Fruit fly (Drosophila melanogaster) whole organism, embryonic: ENCODE results near the gene CG10738.

Experiments
- CG10321 ChIP-seq: fragments of 200-800 bp; sonication (Bioruptor generic); IDR thresholded peaks from 2 replicates; pipeline ENCODE4 v1.3.6; 2022; ENCODE audit warnings: missing biosample characterization, missing genetic modification characterization
- CG12769 ChIP-seq: fragments of 200-800 bp; sonication (Bioruptor generic); optimal IDR thresholded peaks from 2 replicates; lab custom pipeline; 2019; ENCODE audit warnings: missing biosample characterization, mild to moderate bottlenecking, missing genetic modification characterization, moderate library complexity
- CG13287 ChIP-seq: fragments of 200-800 bp; sonication (Bioruptor generic); IDR thresholded peaks from 2 replicates; pipeline ENCODE4 v1.3.6; 2022; ENCODE audit warnings: missing biosample characterization, missing genetic modification characterization; ENCODE audit not compliant: partially characterized antibody
- CG14710 ChIP-seq: fragments of 200-800 bp; sonication (Bioruptor generic); optimal IDR thresholded peaks from 3 replicates; lab custom pipeline; 2019; ENCODE audit warnings: missing biosample characterization, mild to moderate bottlenecking, missing genetic modification characterization, moderate library complexity
- CG1529 ChIP-seq: fragments of 200-800 bp; sonication (Bioruptor generic); optimal IDR thresholded peaks from 3 replicates; lab custom pipeline; 2018; ENCODE audit warnings: missing biosample characterization, missing genetic modification characterization
- CG15479 ChIP-seq: fragments of 200-800 bp; sonication (Bioruptor generic); optimal IDR thresholded peaks from 3 replicates; lab custom pipeline; 2019; ENCODE audit warnings: missing biosample characterization, mild to moderate bottlenecking, missing genetic modification characterization, moderate library complexity
- CG15514 ChIP-seq: fragments of 200-800 bp; sonication (Bioruptor generic); optimal IDR thresholded peaks from 3 replicates; lab custom pipeline; 2017; ENCODE audit warnings: missing biosample characterization, missing genetic modification characterization, mild to moderate bottlenecking, moderate library complexity, missing genetic modification reagents
- CG1603 ChIP-seq: fragments of 200-800 bp; sonication (Bioruptor generic); optimal IDR thresholded peaks from 2 replicates; lab custom pipeline; 2019; ENCODE audit warnings: missing biosample characterization, mild to moderate bottlenecking, missing genetic modification characterization, moderate library complexity
- CG17186 ChIP-seq: fragments of 200-800 bp; sonication (Bioruptor generic); optimal IDR thresholded peaks from 3 replicates; lab custom pipeline; 2017; ENCODE audit warnings: missing biosample characterization, missing genetic modification reagents, missing genetic modification characterization
- CG17829 ChIP-seq: fragments of 200-800 bp; optimal IDR thresholded peaks from 2 replicates; lab custom pipeline; 2019; ENCODE audit warnings: missing biosample characterization, mild to moderate bottlenecking, missing genetic modification characterization, moderate library complexity
- CG2116 ChIP-seq: fragments of 200-800 bp; sonication (Bioruptor generic); optimal IDR thresholded peaks from 3 replicates; lab custom pipeline; 2018; ENCODE audit warnings: missing biosample characterization, mild to moderate bottlenecking, missing genetic modification characterization
- CG2712 ChIP-seq: fragments of 200-800 bp; optimal IDR thresholded peaks from 3 replicates; lab custom pipeline; 2019; ENCODE audit warnings: missing biosample characterization, mild to moderate bottlenecking, missing genetic modification characterization, moderate library complexity
- CG4360 ChIP-seq: fragments of 200-800 bp; sonication (Bioruptor generic); IDR thresholded peaks from 2 replicates; pipeline ENCODE4 v1.3.6; 2022; ENCODE audit warnings: missing biosample characterization, missing genetic modification characterization
- CG4424 ChIP-seq: fragments of 200-800 bp; sonication (Bioruptor generic); optimal IDR thresholded peaks from 3 replicates; lab custom pipeline; 2016; ENCODE audit warnings: missing biosample characterization, missing genetic modification characterization
- CG6765 ChIP-seq: fragments of 200-800 bp; sonication (Bioruptor generic); optimal IDR thresholded peaks from 3 replicates; lab custom pipeline; 2017; ENCODE audit warnings: missing biosample characterization, mild to moderate bottlenecking, missing genetic modification characterization
- CG7928 ChIP-seq: fragments of 200-800 bp; sonication (Bioruptor generic); optimal IDR thresholded peaks from 2 replicates; lab custom pipeline; 2017; ENCODE audit warnings: missing biosample characterization, mild to moderate bottlenecking, missing genetic modification characterization
- CG7963 ChIP-seq: fragments of 200-800 bp; sonication (Bioruptor generic); IDR thresholded peaks from 3 replicates; pipeline ENCODE4 v1.3.6; 2022; ENCODE audit warnings: missing biosample characterization, missing genetic modification characterization; ENCODE audit not compliant: partially characterized antibody
- CG9797 ChIP-seq: fragments of 200-800 bp; sonication (Bioruptor generic); optimal IDR thresholded peaks from 3 replicates; lab custom pipeline; 2018; ENCODE audit warnings: missing biosample characterization, mild to moderate bottlenecking, missing genetic modification characterization
- CG9817 ChIP-seq: fragments of 200-800 bp; sonication (Bioruptor generic); optimal IDR thresholded peaks from 2 replicates; lab custom pipeline; 2018; ENCODE audit warnings: missing biosample characterization, mild to moderate bottlenecking, missing genetic modification characterization, moderate library complexity
- Dp ChIP-seq: fragments of 200-800 bp; sonication (Bioruptor generic); optimal IDR thresholded peaks from 2 replicates; lab custom pipeline; 2018; ENCODE audit warnings: missing biosample characterization, mild to moderate bottlenecking, missing genetic modification characterization, moderate library complexity
- Drgx ChIP-seq: fragments of 200-800 bp; sonication (Bioruptor generic); IDR thresholded peaks from 2 replicates; pipeline ENCODE4 v1.3.6; 2022; ENCODE audit warnings: missing biosample characterization, missing genetic modification characterization
- Ets65A ChIP-seq: fragments of 200-800 bp; sonication (Bioruptor generic); peaks from one replicate; lab custom pipeline; 2016; ENCODE audit warnings: missing biosample characterization, missing genetic modification characterization
- Hey ChIP-seq: fragments of 200-800 bp; sonication (Bioruptor generic); optimal IDR thresholded peaks from 3 replicates; lab custom pipeline; 2018; ENCODE audit warnings: missing biosample characterization, mild to moderate bottlenecking, missing genetic modification characterization
- Lhr ChIP-seq: fragments of 200-800 bp; sonication (Bioruptor generic); optimal IDR thresholded peaks from 3 replicates; lab custom pipeline; 2017; ENCODE audit warnings: mild to moderate bottlenecking, missing biosample characterization, missing genetic modification reagents, missing genetic modification characterization
- MESR4 ChIP-seq: fragments of 200-800 bp; sonication (Bioruptor generic); optimal IDR thresholded peaks from 2 replicates; lab custom pipeline; 2018; ENCODE audit warnings: missing biosample characterization, mild to moderate bottlenecking, missing genetic modification characterization, moderate library complexity
- MTF-1 ChIP-seq: fragments of 200-800 bp; sonication (Bioruptor generic); optimal IDR thresholded peaks from 2 replicates; lab custom pipeline; 2018; ENCODE audit warnings: missing biosample characterization, mild to moderate bottlenecking, missing genetic modification characterization, borderline replicate concordance
- Med ChIP-seq: fragments of 200-800 bp; sonication (Bioruptor generic); peaks from one replicate; lab custom pipeline; 2016; ENCODE audit warnings: missing biosample characterization, missing genetic modification characterization, mild to moderate bottlenecking, inconsistent platforms, moderate library complexity
- Myb ChIP-seq: fragments of 200-800 bp; sonication (Bioruptor generic); optimal IDR thresholded peaks from 2 replicates; lab custom pipeline; 2016; ENCODE audit warnings: missing biosample characterization, missing genetic modification characterization
- Scr ChIP-seq: fragments of 200-800 bp; sonication (Bioruptor generic); IDR thresholded peaks from 2 replicates; pipeline ENCODE4 v1.3.6; 2022; ENCODE audit warnings: missing biosample characterization, missing genetic modification characterization; ENCODE audit not compliant: partially characterized antibody
- Tbp ChIP-seq: fragments of >200 bp; optimal IDR thresholded peaks from 2 replicates; lab custom pipeline; 2018; ENCODE audit warnings: missing biosample characterization, missing genetic modification characterization
- Usf ChIP-seq: fragments of 200-800 bp; sonication (Bioruptor generic); optimal IDR thresholded peaks from 2 replicates; lab custom pipeline; 2017; ENCODE audit warnings: missing genotype, missing biosample characterization, missing genetic modification characterization
- YL-1 ChIP-seq: fragments of 200-800 bp; sonication (Bioruptor generic); optimal IDR thresholded peaks from 3 replicates; lab custom pipeline; 2017; ENCODE audit warnings: missing biosample characterization, mild to moderate bottlenecking, missing genetic modification characterization
- crp ChIP-seq, 2 experiments: fragments of 200-800 bp; sonication (Bioruptor generic); optimal IDR thresholded peaks; 2 replicates in 1 of 2; 3 replicates in 1 of 2; lab custom pipeline; 2017; ENCODE audit warnings: missing biosample characterization in 2 of 2, missing genetic modification characterization in 2 of 2, mild to moderate bottlenecking in 1 of 2, moderate library complexity in 1 of 2
- cwo ChIP-seq: fragments of 200-800 bp; sonication (Bioruptor generic); optimal IDR thresholded peaks from 3 replicates; lab custom pipeline; 2017; ENCODE audit warnings: missing biosample characterization, missing genetic modification characterization, mild to moderate bottlenecking, moderate library complexity, missing genetic modification reagents
- dm ChIP-seq: fragments of 200-800 bp; sonication (Bioruptor generic); optimal IDR thresholded peaks from 3 replicates; lab custom pipeline; 2016; ENCODE audit warnings: missing biosample characterization, missing genetic modification characterization
- emc ChIP-seq: fragments of 200-800 bp; sonication (Bioruptor generic); optimal IDR thresholded peaks from 2 replicates; lab custom pipeline; 2016; ENCODE audit warnings: missing biosample characterization, missing genetic modification characterization
- eyg ChIP-seq: fragments of 200-800 bp; sonication (Bioruptor generic); optimal IDR thresholded peaks from 3 replicates; lab custom pipeline; 2016; ENCODE audit warnings: missing biosample characterization, missing genetic modification characterization
- gfzf ChIP-seq: fragments of 200-800 bp; sonication (Bioruptor generic); optimal IDR thresholded peaks from 2 replicates; lab custom pipeline; 2016; ENCODE audit warnings: missing biosample characterization, mild to moderate bottlenecking, missing genetic modification characterization, moderate library complexity
- lab ChIP-seq: fragments of 200-800 bp; sonication (Bioruptor generic); optimal IDR thresholded peaks from 3 replicates; lab custom pipeline; 2017; ENCODE audit warnings: missing biosample characterization, missing genetic modification characterization, mild to moderate bottlenecking, moderate library complexity, missing genetic modification reagents
- nmo ChIP-seq: fragments of 200-800 bp; sonication (Bioruptor generic); optimal IDR thresholded peaks from 2 replicates; lab custom pipeline; 2018; ENCODE audit warnings: missing biosample characterization, mild to moderate bottlenecking, missing genetic modification characterization, moderate library complexity
- phol ChIP-seq: fragments of 200-800 bp; sonication (Bioruptor generic); optimal IDR thresholded peaks from 3 replicates; lab custom pipeline; 2018; ENCODE audit warnings: missing biosample characterization, mild to moderate bottlenecking, missing genetic modification characterization, moderate library complexity
- prd ChIP-seq, 3 experiments: fragments of >200 bp in 2 of 3; fragments of 200-800 bp in 1 of 3; sonication (Bioruptor generic) in 1 of 3; optimal IDR thresholded peaks in 2 of 3; IDR thresholded peaks in 1 of 3; 2 replicates in 2 of 3; 3 replicates in 1 of 3; pipeline versions ENCODE4 v1.3.6 to Lab custom; 2017 to 2022; ENCODE audit warnings: missing biosample characterization in 1 of 3, missing genetic modification characterization in 1 of 3
- psq ChIP-seq: fragments of 200-800 bp; sonication (Bioruptor generic); optimal IDR thresholded peaks from 2 replicates; lab custom pipeline; 2017; ENCODE audit warnings: missing biosample characterization, missing genetic modification characterization
- pzg ChIP-seq: fragments of 200-800 bp; sonication (Bioruptor generic); optimal IDR thresholded peaks from 3 replicates; lab custom pipeline; 2018; ENCODE audit warnings: missing biosample characterization, mild to moderate bottlenecking, missing genetic modification characterization, moderate library complexity
- row ChIP-seq: fragments of 200-800 bp; sonication (Bioruptor generic); IDR thresholded peaks from 3 replicates; pipeline ENCODE4 v1.3.6; 2022; ENCODE audit warnings: missing biosample characterization, missing genetic modification characterization
- stwl ChIP-seq: fragments of 200-800 bp; sonication (Bioruptor generic); optimal IDR thresholded peaks from 3 replicates; lab custom pipeline; 2018; ENCODE audit warnings: missing biosample characterization, mild to moderate bottlenecking, missing genetic modification characterization, moderate library complexity
- trem ChIP-seq: fragments of 200-800 bp; optimal IDR thresholded peaks from 3 replicates; lab custom pipeline; 2019; ENCODE audit warnings: missing biosample characterization, mild to moderate bottlenecking, missing genetic modification characterization, moderate library complexity
- unpg ChIP-seq: fragments of 200-800 bp; sonication (Bioruptor generic); optimal IDR thresholded peaks from 3 replicates; lab custom pipeline; 2018; ENCODE audit warnings: missing biosample characterization, mild to moderate bottlenecking, missing genetic modification characterization, moderate library complexity
- zfh1 ChIP-seq: fragments of 200-800 bp; sonication (Bioruptor generic); IDR thresholded peaks from 3 replicates; pipeline ENCODE4 v1.3.6; 2022; ENCODE audit warnings: missing biosample characterization, missing genetic modification characterization

The CG10738 gene

DNA sequence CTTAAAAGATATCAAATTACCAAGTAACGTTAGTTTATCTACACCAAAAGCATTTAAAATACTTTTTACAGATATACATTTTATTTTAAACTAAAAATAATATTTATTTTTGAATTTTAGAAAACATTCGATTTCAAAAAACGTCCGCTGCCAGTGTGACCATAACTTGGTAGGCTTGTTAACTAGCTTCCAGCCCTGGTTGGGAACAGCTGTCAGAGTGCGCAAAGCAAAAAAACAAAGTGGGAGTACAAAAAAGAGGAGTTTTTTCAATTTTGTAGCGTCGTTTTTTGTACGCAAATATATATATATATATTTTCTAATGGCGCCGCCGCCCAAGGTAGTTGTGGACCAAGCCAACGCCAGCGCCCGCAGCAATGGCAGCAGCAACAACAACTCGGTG is 8.2 kb upstream of the CG10738 start, which contains the start of gene cmb:
Gene cmb, plus strand, starts transcription at position 195 of the 400 bp plus-strand sequence.
- peak; percentile 68 for TF ChIP-seq CG15479 (GFP tag; lab: Kevin White, UChicago)
- TF ChIP-seq Scr (GFP tag; lab: Robert Waterston, UW): 0 out of 2 replicates have a peak, but pooled peaks have one; percentile 16
- TF ChIP-seq CG14710 (tag; lab: Kevin White, UChicago): peak; percentile 76
- no peak for TF ChIP-seq cwo (GFP tag; lab: Kevin White, UChicago)
- no peak for TF ChIP-seq eyg
- TF ChIP-seq CG9797: peak; percentile 69
- TF ChIP-seq trem: peak; percentile 40
- TF ChIP-seq CG4424 (GFP tag; lab: Kevin White, UChicago): no peak
- TF ChIP-seq zfh1 (GFP tag; lab: Robert Waterston, UW): no peak
- TF ChIP-seq Ets65A (GFP tag; lab: Kevin White, UChicago): peak; percentile 67
- peak; percentile 26 for TF ChIP-seq CG17186 (GFP tag; lab: Kevin White, UChicago)
- no peak for TF ChIP-seq Usf (GFP tag; lab: Kevin White, UChicago)
- peak; percentile 75 for TF ChIP-seq Dp (GFP tag; lab: Kevin White, UChicago)
- peak; percentile 90 for TF ChIP-seq Drgx (GFP tag; lab: Robert Waterston, UW)
- peak; percentile 38; the same call in 1 of the 2 replicates for TF ChIP-seq CG13287
- no peak for TF ChIP-seq CG7963 (GFP tag; lab: Robert Waterston, UW)
- TF ChIP-seq CG6765 (GFP tag; lab: Kevin White, UChicago): no peak
- peak; percentile 94 for TF ChIP-seq CG7928 (GFP tag; lab: Kevin White, UChicago)
- peak; percentile 27 for TF ChIP-seq phol (tag; lab: Kevin White, UChicago)
- no peak for TF ChIP-seq CG1529
- no peak for TF ChIP-seq CG12769 (tag; lab: Kevin White, UChicago)
- peak; percentile 35 for TF ChIP-seq Myb (GFP tag; lab: Kevin White, UChicago)
- TF ChIP-seq YL-1 (GFP tag; lab: Kevin White, UChicago): peak; percentile 53
- TF ChIP-seq Lhr: peak; percentile 17
- TF ChIP-seq Med (GFP tag; lab: Kevin White, UChicago): peak; percentile 27
- peak; percentile 8 for TF ChIP-seq nmo
- TF ChIP-seq row: peak; percentile 38; the same call in 1 of the 3 replicates
- peak; percentile 46 for TF ChIP-seq pzg (GFP tag; lab: Kevin White, UChicago)
- TF ChIP-seq MESR4: peak; percentile 42
- TF ChIP-seq MTF-1 (GFP tag; lab: Kevin White, UChicago): no peak
- TF ChIP-seq crp (GFP tag; optimal IDR thresholded peaks at IDR 0.05; lab: Kevin White, UChicago): peak; percentile 61 to 94
- TF ChIP-seq CG10321: no peak
- no peak for TF ChIP-seq prd (optimal IDR thresholded peaks at IDR 0.05; lab: Kevin White, UChicago)
- TF ChIP-seq prd (GFP tag; IDR thresholded peaks at IDR 0.05; lab: Robert Waterston, UW): no peak
- peak; percentile 46 for TF ChIP-seq CG15514
- TF ChIP-seq unpg (GFP tag; lab: Kevin White, UChicago): no peak
- TF ChIP-seq emc (GFP tag; lab: Kevin White, UChicago): no peak
- TF ChIP-seq Tbp (GFP tag; lab: Kevin White, UChicago): no peak
- peak; percentile 18 for TF ChIP-seq CG2116 (GFP tag; lab: Kevin White, UChicago)
- no peak for TF ChIP-seq CG1603 (tag; lab: Kevin White, UChicago)
- peak; percentile 38 for TF ChIP-seq CG17829 (tag; lab: Kevin White, UChicago)
- TF ChIP-seq gfzf (GFP tag; lab: Kevin White, UChicago): peak; percentile 55
- TF ChIP-seq CG4360: 0 out of 2 replicates have a peak, but pooled peaks have one; percentile 18
- peak; percentile 47 for TF ChIP-seq CG2712 (tag; lab: Kevin White, UChicago)
- no peak for TF ChIP-seq CG9817
- TF ChIP-seq stwl: peak; percentile 89
- TF ChIP-seq lab (GFP tag; lab: Kevin White, UChicago): no peak
- no peak for TF ChIP-seq Hey
- no peak for TF ChIP-seq psq (GFP tag; lab: Kevin White, UChicago)
- no peak for TF ChIP-seq dm (GFP tag; lab: Kevin White, UChicago)
